Fruit fly (Drosophila melanogaster) whole organism, embryonic: ENCODE results near the gene CG34301.

ENCODE experiments used
- Abd-B ChIP-seq: fragments of 200-800 bp; sonication (Bioruptor generic); optimal IDR thresholded peaks from 2 replicates; lab custom pipeline; 2018; ENCODE audit warnings: missing biosample characterization, mild to moderate bottlenecking, missing genetic modification characterization, moderate library complexity
- B-H1 ChIP-seq: fragments of 200-800 bp; sonication (Bioruptor generic); IDR thresholded peaks from 3 replicates; pipeline ENCODE4 v1.3.6; 2022; ENCODE audit warnings: missing biosample characterization, missing genetic modification characterization
- BEAF-32 ChIP-seq: fragments of 200-800 bp; sonication (Bioruptor generic); optimal IDR thresholded peaks from 3 replicates; lab custom pipeline; 2017; ENCODE audit warnings: missing biosample characterization, missing genetic modification characterization, mild to moderate bottlenecking, moderate library complexity, missing genetic modification reagents
- CG12659 ChIP-seq: fragments of 200-800 bp; sonication (Bioruptor generic); optimal IDR thresholded peaks from 3 replicates; lab custom pipeline; 2017; ENCODE audit warnings: mild to moderate bottlenecking, missing biosample characterization, missing genetic modification reagents, missing genetic modification characterization
- CG12942 ChIP-seq: fragments of 200-800 bp; sonication (Bioruptor generic); optimal IDR thresholded peaks from 3 replicates; lab custom pipeline; 2016; ENCODE audit warnings: missing biosample characterization, missing genetic modification characterization
- CG13287 ChIP-seq: fragments of 200-800 bp; sonication (Bioruptor generic); IDR thresholded peaks from 2 replicates; pipeline ENCODE4 v1.3.6; 2022; ENCODE audit warnings: missing biosample characterization, missing genetic modification characterization; ENCODE audit not compliant: partially characterized antibody
- CG14441 ChIP-seq: fragments of 200-800 bp; sonication (Bioruptor generic); IDR thresholded peaks from 2 replicates; pipeline ENCODE4 v1.3.6; 2022; ENCODE audit warnings: missing biosample characterization, missing genetic modification characterization
- CG1603 ChIP-seq: fragments of 200-800 bp; sonication (Bioruptor generic); optimal IDR thresholded peaks from 2 replicates; lab custom pipeline; 2019; ENCODE audit warnings: missing biosample characterization, mild to moderate bottlenecking, missing genetic modification characterization, moderate library complexity
- CG17829 ChIP-seq: fragments of 200-800 bp; optimal IDR thresholded peaks from 2 replicates; lab custom pipeline; 2019; ENCODE audit warnings: missing biosample characterization, mild to moderate bottlenecking, missing genetic modification characterization, moderate library complexity
- CG2712 ChIP-seq: fragments of 200-800 bp; optimal IDR thresholded peaks from 3 replicates; lab custom pipeline; 2019; ENCODE audit warnings: missing biosample characterization, mild to moderate bottlenecking, missing genetic modification characterization, moderate library complexity
- CG30403 ChIP-seq: fragments of 200-800 bp; sonication (Bioruptor generic); optimal IDR thresholded peaks from 3 replicates; lab custom pipeline; 2016; ENCODE audit warnings: missing biosample characterization, missing genetic modification characterization
- CG3065 ChIP-seq: fragments of 200-800 bp; sonication (Bioruptor generic); optimal IDR thresholded peaks from 2 replicates; lab custom pipeline; 2016; ENCODE audit warnings: missing biosample characterization, missing genetic modification characterization
- CG4617 ChIP-seq: fragments of 200-800 bp; sonication (Bioruptor generic); optimal IDR thresholded peaks from 3 replicates; lab custom pipeline; 2016; ENCODE audit warnings: missing biosample characterization, missing genetic modification characterization, borderline replicate concordance
- CG6689 ChIP-seq: fragments of 200-800 bp; sonication (Bioruptor generic); IDR thresholded peaks from 2 replicates; pipeline ENCODE4 v1.3.6; 2022; ENCODE audit warnings: missing biosample characterization, missing genetic modification characterization
- CG6765 ChIP-seq: fragments of 200-800 bp; sonication (Bioruptor generic); optimal IDR thresholded peaks from 3 replicates; lab custom pipeline; 2017; ENCODE audit warnings: missing biosample characterization, mild to moderate bottlenecking, missing genetic modification characterization
- CG6791 ChIP-seq: fragments of 200-800 bp; sonication (Bioruptor generic); IDR thresholded peaks from 3 replicates; pipeline ENCODE4 v1.3.6; 2022; ENCODE audit warnings: missing biosample characterization, missing genetic modification characterization; ENCODE audit not compliant: partially characterized antibody
- CG7963 ChIP-seq: fragments of 200-800 bp; sonication (Bioruptor generic); IDR thresholded peaks from 3 replicates; pipeline ENCODE4 v1.3.6; 2022; ENCODE audit warnings: missing biosample characterization, missing genetic modification characterization; ENCODE audit not compliant: partially characterized antibody
- Camta ChIP-seq: fragments of 200-800 bp; sonication (Bioruptor generic); optimal IDR thresholded peaks from 2 replicates; lab custom pipeline; 2016; ENCODE audit warnings: missing biosample characterization, missing genetic modification characterization
- CrebB ChIP-seq: fragments of 200-800 bp; sonication (Bioruptor generic); optimal IDR thresholded peaks from 3 replicates; lab custom pipeline; 2018; ENCODE audit warnings: missing biosample characterization, mild to moderate bottlenecking, missing genetic modification characterization
- Dll ChIP-seq: fragments of 200-800 bp; sonication (Bioruptor generic); IDR thresholded peaks from 4 replicates; pipeline ENCODE4 v1.3.6; 2022; ENCODE audit warnings: missing biosample characterization, missing genetic modification characterization; ENCODE audit not compliant: partially characterized antibody
- ERR ChIP-seq: fragments of 200-800 bp; sonication (Bioruptor generic); optimal IDR thresholded peaks from 2 replicates; lab custom pipeline; 2016; ENCODE audit warnings: missing biosample characterization, missing genetic modification characterization
- HmgD ChIP-seq: fragments of 200-800 bp; sonication (Bioruptor generic); optimal IDR thresholded peaks from 3 replicates; lab custom pipeline; 2016; ENCODE audit warnings: missing biosample characterization, missing genetic modification characterization
- MBD-R2 ChIP-seq: fragments of 200-800 bp; sonication (Bioruptor generic); IDR thresholded peaks from 2 replicates; pipeline ENCODE4 v1.3.6; 2022; ENCODE audit warnings: missing biosample characterization, missing genetic modification characterization
- Mad ChIP-seq: fragments of 200-800 bp; sonication (Bioruptor generic); optimal IDR thresholded peaks from 2 replicates; lab custom pipeline; 2016; ENCODE audit warnings: missing biosample characterization, missing genetic modification characterization
- Myb ChIP-seq: fragments of 200-800 bp; sonication (Bioruptor generic); optimal IDR thresholded peaks from 2 replicates; lab custom pipeline; 2016; ENCODE audit warnings: missing biosample characterization, missing genetic modification characterization
- NFAT ChIP-seq: fragments of 200-800 bp; sonication (Bioruptor generic); IDR thresholded peaks from 2 replicates; pipeline ENCODE4 v1.3.6; 2022; ENCODE audit warnings: missing biosample characterization, missing genetic modification characterization
- Oaz ChIP-seq: fragments of 200-800 bp; sonication (Bioruptor generic); IDR thresholded peaks from 2 replicates; pipeline ENCODE4 v1.3.6; 2022; ENCODE audit warnings: missing biosample characterization, missing genetic modification characterization
- Sin3A ChIP-seq: fragments of >200 bp; optimal IDR thresholded peaks from 2 replicates; lab custom pipeline; 2018
- Usf ChIP-seq: fragments of 200-800 bp; sonication (Bioruptor generic); optimal IDR thresholded peaks from 2 replicates; lab custom pipeline; 2017; ENCODE audit warnings: missing genotype, missing biosample characterization, missing genetic modification characterization
- br ChIP-seq: fragments of >200 bp; optimal IDR thresholded peaks from 2 replicates; lab custom pipeline; 2017
- btn ChIP-seq: fragments of 200-800 bp; sonication (Bioruptor generic); optimal IDR thresholded peaks from 2 replicates; lab custom pipeline; 2016; ENCODE audit warnings: missing biosample characterization, missing genetic modification characterization
- cwo ChIP-seq: fragments of 200-800 bp; sonication (Bioruptor generic); optimal IDR thresholded peaks from 3 replicates; lab custom pipeline; 2017; ENCODE audit warnings: missing biosample characterization, missing genetic modification characterization, mild to moderate bottlenecking, moderate library complexity, missing genetic modification reagents
- dimm ChIP-seq: fragments of 200-800 bp; sonication (Bioruptor generic); IDR thresholded peaks from 2 replicates; pipeline ENCODE4 v1.3.6; 2022; ENCODE audit warnings: missing biosample characterization, missing genetic modification characterization
- grn ChIP-seq: fragments of 200-800 bp; sonication (Bioruptor generic); optimal IDR thresholded peaks from 3 replicates; lab custom pipeline; 2017; ENCODE audit warnings: missing biosample characterization, missing genetic modification characterization
- h ChIP-seq: fragments of >200 bp; optimal IDR thresholded peaks from 2 replicates; lab custom pipeline; 2017
- inv ChIP-seq: fragments of 200-800 bp; sonication (Bioruptor generic); IDR thresholded peaks from 2 replicates; pipeline ENCODE4 v1.3.6; 2022; ENCODE audit warnings: missing biosample characterization, missing genetic modification characterization; ENCODE audit not compliant: partially characterized antibody
- jigr1 ChIP-seq: fragments of 200-800 bp; sonication (Bioruptor generic); IDR thresholded peaks from 3 replicates; pipeline ENCODE4 v1.3.6; 2022; ENCODE audit warnings: missing biosample characterization, missing genetic modification characterization
- jumu ChIP-seq: fragments of 200-800 bp; sonication (Bioruptor generic); optimal IDR thresholded peaks from 3 replicates; lab custom pipeline; 2016; ENCODE audit warnings: missing biosample characterization, missing genetic modification characterization
- knrl ChIP-seq: fragments of 200-800 bp; sonication (Bioruptor generic); IDR thresholded peaks from 3 replicates; pipeline ENCODE4 v1.3.6; 2022; ENCODE audit warnings: missing biosample characterization, missing genetic modification characterization; ENCODE audit not compliant: partially characterized antibody
- mld ChIP-seq: fragments of 200-800 bp; sonication (Bioruptor generic); IDR thresholded peaks from 3 replicates; pipeline ENCODE4 v1.3.6; 2022; ENCODE audit warnings: missing biosample characterization, missing genetic modification characterization; ENCODE audit not compliant: partially characterized antibody
- nerfin-1 ChIP-seq: fragments of 200-800 bp; sonication (Bioruptor generic); optimal IDR thresholded peaks from 3 replicates; lab custom pipeline; 2019; ENCODE audit warnings: missing biosample characterization, mild to moderate bottlenecking, missing genetic modification characterization, moderate library complexity
- nerfin-2 ChIP-seq: fragments of 200-800 bp; sonication (Bioruptor generic); IDR thresholded peaks from 2 replicates; pipeline ENCODE4 v1.3.6; 2022; ENCODE audit warnings: missing biosample characterization, missing genetic modification characterization; ENCODE audit not compliant: partially characterized antibody
- oc ChIP-seq: fragments of 200-800 bp; sonication (Bioruptor generic); optimal IDR thresholded peaks from 2 replicates; lab custom pipeline; 2018; ENCODE audit warnings: missing biosample characterization, mild to moderate bottlenecking, missing genetic modification characterization, moderate library complexity
- otp ChIP-seq: fragments of 200-800 bp; sonication (Bioruptor generic); IDR thresholded peaks from 3 replicates; pipeline ENCODE4, ENCODE4 v1.3.6; 2022; ENCODE audit warnings: missing biosample characterization, missing genetic modification characterization
- pnt ChIP-seq: fragments of 200-800 bp; sonication (Bioruptor generic); optimal IDR thresholded peaks from 3 replicates; lab custom pipeline; 2016; ENCODE audit warnings: missing biosample characterization, missing genetic modification characterization
- rib ChIP-seq: fragments of 200-800 bp; sonication (Bioruptor generic); IDR thresholded peaks from 2 replicates; pipeline ENCODE4 v1.3.6; 2022; ENCODE audit warnings: missing biosample characterization, missing genetic modification characterization
- stc ChIP-seq: fragments of 200-800 bp; sonication (Bioruptor generic); IDR thresholded peaks from 2 replicates; pipeline ENCODE4 v1.3.6; 2022; ENCODE audit warnings: missing biosample characterization, missing genetic modification characterization
- tll ChIP-seq, 2 experiments: fragments of 200-800 bp in 1 of 2; fragments of >200 bp in 1 of 2; sonication (Bioruptor generic) in 1 of 2; optimal IDR thresholded peaks; 2 replicates each; lab custom pipeline; 2017 to 2019; ENCODE audit warnings: missing biosample characterization in 2 of 2, missing genetic modification characterization in 2 of 2, mild to moderate bottlenecking in 1 of 2, moderate library complexity in 1 of 2
- vvl ChIP-seq: fragments of 200-800 bp; sonication (Bioruptor generic); IDR thresholded peaks from 2 replicates; pipeline ENCODE4 v1.3.6; 2022; ENCODE audit warnings: missing biosample characterization, missing genetic modification characterization
- zen ChIP-seq: fragments of 200-800 bp; sonication (Bioruptor generic); optimal IDR thresholded peaks from 3 replicates; lab custom pipeline; 2018; ENCODE audit warnings: missing biosample characterization, mild to moderate bottlenecking, missing genetic modification characterization, moderate library complexity
- zf30C ChIP-seq: fragments of 200-800 bp; sonication (Bioruptor generic); optimal IDR thresholded peaks from 3 replicates; lab custom pipeline; 2018; ENCODE audit warnings: missing biosample characterization, mild to moderate bottlenecking, missing genetic modification characterization

CG34301 gene

DNA sequence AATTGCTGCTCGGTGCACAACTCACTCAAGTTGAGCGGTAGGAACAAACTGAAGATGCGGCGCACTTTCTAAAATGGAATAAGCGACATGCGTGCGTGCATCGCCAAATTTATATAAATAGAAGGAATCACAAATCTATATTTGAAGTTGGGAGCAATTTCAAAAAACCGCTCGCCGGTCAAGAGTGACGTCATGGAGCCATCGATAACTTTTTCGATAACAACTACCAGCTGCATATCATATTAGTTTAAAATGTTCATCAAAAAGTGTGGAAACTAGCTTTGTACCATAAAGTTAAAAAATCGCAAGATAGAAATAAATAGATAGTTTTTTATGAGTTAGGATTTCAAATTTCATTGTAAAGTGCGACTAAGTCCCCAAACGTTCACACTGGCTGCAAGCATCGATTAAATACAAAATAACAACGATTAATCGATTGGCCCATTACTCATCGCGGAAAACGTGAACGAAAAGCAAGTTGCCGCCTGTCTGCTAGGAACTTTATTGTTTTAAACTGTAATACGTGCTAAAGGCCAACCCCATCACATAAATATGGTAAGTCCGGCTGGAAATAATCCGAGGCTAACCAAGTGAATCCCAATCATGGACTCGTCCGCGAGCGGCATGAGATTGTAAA lies 28.0 kb downstream of the CG34301 start, which contains the start of the genes Pif1A, Pif1B and CCT7 (continued):
- TF ChIP-seq CG4617 (GFP tag; lab: Kevin White, UChicago) (peak; percentile 56), oc (no peak), zf30C (no peak), btn (GFP tag; lab: Kevin White, UChicago) (no peak), jumu (GFP tag; lab: Kevin White, UChicago) (no peak), vvl (GFP tag; lab: Robert Waterston, UW) (peak; percentile 24; the same call in 1 of the 2 replicates), nerfin-1 (tag; lab: Kevin White, UChicago) (peak; percentile 10), Usf (GFP tag; lab: Kevin White, UChicago) (no peak), CG12659 (peak; percentile 53), dimm (GFP tag; lab: Robert Waterston, UW) (no peak), inv (peak; percentile 90), h (no peak), CG7963 (GFP tag; lab: Robert Waterston, UW) (peak; percentile 75), CG12942 (GFP tag; lab: Kevin White, UChicago) (no peak), pnt (GFP tag; lab: Kevin White, UChicago) (no peak), ERR (GFP tag; lab: Kevin White, UChicago) (peak; percentile 18), br (lab: Kevin White, UChicago) (no peak), zen (tag; lab: Kevin White, UChicago) (no peak), cwo (no peak), jigr1 (no peak), tll (GFP tag; optimal IDR thresholded peaks at IDR 0.05; lab: Kevin White, UChicago) (no peak), CG30403 (GFP tag; lab: Kevin White, UChicago) (peak; percentile 28), Camta (GFP tag; lab: Kevin White, UChicago) (no peak), CG14441 (GFP tag; lab: Robert Waterston, UW) (no peak), Abd-B (no peak), MBD-R2 (peak; percentile 62), CG6765 (GFP tag; lab: Kevin White, UChicago) (no peak), nerfin-2 (GFP tag; lab: Robert Waterston, UW) (peak; percentile 94), otp (GFP tag; lab: Robert Waterston, UW) (no peak), CG6791 (GFP tag; lab: Robert Waterston, UW) (peak; percentile 88), Dll (peak; percentile 99), CrebB (tag; lab: Kevin White, UChicago) (no peak), CG1603 (tag; lab: Kevin White, UChicago) (peak; percentile 36), Mad (GFP tag; lab: Kevin White, UChicago) (no peak), Sin3A (peak; percentile 91), Oaz (no peak), CG2712 (tag; lab: Kevin White, UChicago) (peak; percentile 29), Myb (GFP tag; lab: Kevin White, UChicago) (peak; percentile 86), B-H1 (no peak), rib (GFP tag; lab: Robert Waterston, UW) (no peak), CG17829 (tag; lab: Kevin White, UChicago) (peak; percentile 40), grn (no peak), stc (GFP tag; lab: Robert Waterston, UW) (no peak), HmgD (GFP tag; lab: Kevin White, UChicago) (no peak), CG13287 (GFP tag; lab: Robert Waterston, UW) (peak; percentile 98), NFAT (GFP tag; lab: Robert Waterston, UW) (no peak), CG3065 (GFP tag; lab: Kevin White, UChicago) (no peak), BEAF-32 (peak; percentile 94), mld (GFP tag; lab: Robert Waterston, UW) (peak; percentile 49; the same call in 1 of the 3 replicates), knrl (peak; percentile 93), CG6689 (no peak)
